Fruit fly (Drosophila melanogaster): ENCODE measurements around the gene CG6415.

Gene CG6415

dm6 chr2L:10735923-10736322 is 32.5 kb downstream of the CG6415 start, which contains the start of gene Nup107:
Nup107 (minus strand) TSS chr2L:10736071.
- TF ChIP-seq cic (GFP tag; optimal IDR thresholded peaks at IDR 0.05) = no peak
- TF ChIP-seq CG33017 (tag; optimal IDR thresholded peaks at IDR 0.05) = no peak
- no peak for TF ChIP-seq CG5204 (GFP tag; optimal IDR thresholded peaks at IDR 0.05)
- no peak for TF ChIP-seq Crg-1 (GFP tag; optimal IDR thresholded peaks at IDR 0.05)
- TF ChIP-seq kay (GFP tag; ENCODE audit: borderline replicate concordance) = no peak
- no peak for TF ChIP-seq toe (GFP tag; optimal IDR thresholded peaks at IDR 0.05)
- no peak for TF ChIP-seq Hr96 (GFP tag; optimal IDR thresholded peaks at IDR 0.05)
- TF ChIP-seq bab1 (GFP tag; optimal IDR thresholded peaks at IDR 0.05) = no peak
- TF ChIP-seq CG7101 (tag; optimal IDR thresholded peaks at IDR 0.05) = no peak
- no peak for TF ChIP-seq CG14711 (tag; optimal IDR thresholded peaks at IDR 0.05)
- no peak for TF ChIP-seq CG1620 (GFP tag; optimal IDR thresholded peaks at IDR 0.05)
- no peak for TF ChIP-seq Clk (GFP tag; optimal IDR thresholded peaks at IDR 0.05)
- TF ChIP-seq Mnt (GFP tag; optimal IDR thresholded peaks at IDR 0.05) = no peak
- TF ChIP-seq cnc (optimal IDR thresholded peaks at IDR 0.05) = no peak
- no peak for TF ChIP-seq tj (GFP tag; optimal IDR thresholded peaks at IDR 0.05)
- TF ChIP-seq pad (GFP tag; optimal IDR thresholded peaks at IDR 0.05) = no peak
- TF ChIP-seq CG11617 (GFP tag; optimal IDR thresholded peaks at IDR 0.05) = no peak

DNA sequence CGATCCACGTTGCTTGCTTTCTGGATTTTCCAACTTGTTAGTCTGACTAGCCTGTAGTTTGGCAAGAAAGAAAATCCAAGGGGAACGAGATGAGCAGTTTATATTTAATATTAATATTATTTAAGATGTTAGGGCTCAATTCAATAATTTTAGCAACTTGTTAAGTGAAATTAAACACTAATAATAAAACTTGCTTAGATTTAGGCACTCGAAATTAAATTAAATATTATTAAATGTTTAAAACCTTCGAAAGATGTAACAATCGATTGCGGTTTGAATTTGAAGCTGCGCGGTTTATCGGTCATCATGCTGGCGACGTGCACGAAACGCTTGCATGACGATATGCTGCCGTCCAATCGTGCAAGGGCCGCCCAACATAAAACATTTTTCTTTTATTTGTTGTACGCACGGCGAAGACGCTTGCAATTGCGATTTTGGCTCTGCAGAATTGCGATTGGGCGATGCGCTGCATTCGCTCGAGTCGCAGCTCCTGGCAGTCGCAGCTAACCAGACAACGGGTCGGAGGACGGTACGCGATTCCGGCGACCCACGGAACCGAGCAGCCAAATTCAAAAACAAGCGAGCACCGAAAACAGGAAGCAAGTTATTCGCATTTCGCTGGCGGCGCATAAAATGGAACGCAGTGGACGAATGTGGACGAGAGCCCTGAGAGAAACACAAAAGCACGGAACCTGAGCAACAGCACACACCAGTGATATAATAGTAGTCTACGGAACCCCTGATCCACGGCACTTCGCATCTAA is 33.8 kb downstream of the CG6415 start, which contains the start of the genes Vha16-5 and CG12299:
TSS of gene Vha16-5 (minus strand) at position 51 of the 764 bp plus-strand sequence.
TSS of gene CG12299 (plus strand) at position 353 of the 764 bp plus-strand sequence.
- TF ChIP-seq Mnt (GFP tag; optimal IDR thresholded peaks at IDR 0.05) (peak; percentile 59), CG7101 (tag; optimal IDR thresholded peaks at IDR 0.05) (peak; percentile 33), pad (GFP tag; optimal IDR thresholded peaks at IDR 0.05) (peak; percentile 31), CG11617 (GFP tag; optimal IDR thresholded peaks at IDR 0.05) (peak; percentile 78), ovo (GFP tag; optimal IDR thresholded peaks at IDR 0.05) (no peak), CG14711 (tag; optimal IDR thresholded peaks at IDR 0.05) (peak; percentile 38), CG33017 (tag; optimal IDR thresholded peaks at IDR 0.05) (no peak), cnc (optimal IDR thresholded peaks at IDR 0.05) (no peak), CG1620 (GFP tag; optimal IDR thresholded peaks at IDR 0.05) (peak; percentile 75), tj (GFP tag; optimal IDR thresholded peaks at IDR 0.05) (peak; percentile 75), Crg-1 (GFP tag; optimal IDR thresholded peaks at IDR 0.05) (peak; percentile 30), toe (GFP tag; optimal IDR thresholded peaks at IDR 0.05) (peak; percentile 65), bab1 (GFP tag; optimal IDR thresholded peaks at IDR 0.05) (peak; percentile 97), CG7045 (GFP tag; optimal IDR thresholded peaks at IDR 0.05) (peak; percentile 10), CG12768 (GFP tag; optimal IDR thresholded peaks at IDR 0.05) (peak; percentile 0), kay (GFP tag; ENCODE audit: borderline replicate concordance) (no peak), Clk (GFP tag; optimal IDR thresholded peaks at IDR 0.05) (no peak), CG5204 (GFP tag; optimal IDR thresholded peaks at IDR 0.05) (peak; percentile 58), Hr96 (GFP tag; optimal IDR thresholded peaks at IDR 0.05) (peak; percentile 58), cic (GFP tag; optimal IDR thresholded peaks at IDR 0.05) (no peak)

- TF ChIP-seq Crg-1 (GFP tag; optimal IDR thresholded peaks at IDR 0.05) (no peak), CG33017 (tag; optimal IDR thresholded peaks at IDR 0.05) (no peak), Mnt (GFP tag; optimal IDR thresholded peaks at IDR 0.05) (no peak), bab1 (GFP tag; optimal IDR thresholded peaks at IDR 0.05) (peak; percentile 36)
These were observed 40.3 kb downstream of the CG6415 start, which contains the start of gene CG6729 for dm6 chr2L:10743714-10744113. CG6729 (minus strand) TSS chr2L:10743935.

DNA sequence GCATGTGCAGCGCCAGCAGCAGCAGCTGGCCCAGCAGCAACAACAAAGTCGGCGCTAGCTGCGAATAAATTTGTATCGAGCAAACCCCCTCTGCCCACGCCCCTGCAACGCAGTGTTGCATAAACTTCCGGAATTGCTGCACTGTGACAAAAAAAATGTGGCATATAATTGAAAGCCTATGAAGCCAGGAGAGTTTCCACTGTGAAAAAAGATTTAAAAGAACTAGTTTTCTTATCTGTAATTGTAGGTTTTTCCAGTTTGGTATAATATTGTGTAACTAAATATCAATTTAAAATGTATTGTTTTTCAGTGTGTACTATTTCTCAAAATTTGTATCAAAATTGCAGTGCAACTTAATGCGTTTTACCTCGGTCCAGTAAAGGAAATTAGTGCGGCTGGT is 44.8 kb downstream of the CG6415 start:
- no peak for TF ChIP-seq Crg-1 (GFP tag; optimal IDR thresholded peaks at IDR 0.05)
- TF ChIP-seq Hr96 (GFP tag; optimal IDR thresholded peaks at IDR 0.05) = no peak
- TF ChIP-seq CG1620 (GFP tag; optimal IDR thresholded peaks at IDR 0.05) = no peak
- TF ChIP-seq bab1 (GFP tag; optimal IDR thresholded peaks at IDR 0.05) = no peak
- TF ChIP-seq CG33017 (tag; optimal IDR thresholded peaks at IDR 0.05) = no peak
- TF ChIP-seq toe (GFP tag; optimal IDR thresholded peaks at IDR 0.05) = no peak
- no peak for TF ChIP-seq Clk (GFP tag; optimal IDR thresholded peaks at IDR 0.05)
- no peak for TF ChIP-seq CG12768 (GFP tag; optimal IDR thresholded peaks at IDR 0.05)
- no peak for TF ChIP-seq CG7101 (tag; optimal IDR thresholded peaks at IDR 0.05)
- no peak for TF ChIP-seq cic (GFP tag; optimal IDR thresholded peaks at IDR 0.05)
- TF ChIP-seq CG7045 (GFP tag; optimal IDR thresholded peaks at IDR 0.05) = no peak
- no peak for TF ChIP-seq CG11617 (GFP tag; optimal IDR thresholded peaks at IDR 0.05)
- no peak for TF ChIP-seq kay (GFP tag; ENCODE audit: borderline replicate concordance)

DNA sequence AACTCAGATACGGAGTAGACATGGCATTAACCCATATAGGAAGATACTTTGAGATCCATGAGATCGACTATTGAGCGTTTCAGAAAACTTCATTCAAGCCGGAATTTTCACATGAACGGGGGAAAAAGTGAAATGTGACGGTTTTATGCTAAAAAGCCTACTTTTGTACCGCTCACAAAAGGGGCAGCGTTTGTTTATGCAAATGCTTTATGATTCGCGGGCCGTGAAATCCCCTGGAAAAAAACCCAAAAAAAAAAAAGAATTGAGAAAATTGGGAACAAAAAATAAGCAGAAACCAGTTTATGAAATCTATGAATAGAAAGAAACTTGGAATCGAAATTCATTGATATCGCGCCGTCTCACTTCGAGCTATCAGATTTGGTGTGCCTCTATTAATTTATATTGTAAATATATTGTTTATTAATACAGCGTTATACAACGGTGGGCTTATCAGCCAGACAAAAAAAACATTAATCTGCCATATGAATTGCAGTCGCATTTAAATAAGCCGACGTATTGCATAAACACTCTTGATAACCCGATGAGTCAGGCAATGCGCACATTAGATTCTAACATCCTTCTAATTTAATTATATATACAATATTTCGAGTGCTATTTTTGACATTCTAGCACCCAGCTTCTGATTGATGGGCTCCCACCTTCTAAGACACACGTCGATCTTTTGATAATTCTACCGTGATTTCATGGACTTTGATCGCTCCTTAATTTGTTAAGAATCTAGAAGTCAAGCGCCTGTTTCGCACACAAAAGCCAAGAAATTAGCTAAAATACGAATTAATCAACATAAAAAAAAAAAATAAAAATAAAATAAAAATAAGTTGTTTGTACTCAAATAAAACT is 46.4 kb downstream of the CG6415 start:
- TF ChIP-seq CG7101 (tag; optimal IDR thresholded peaks at IDR 0.05) = no peak
- no peak for TF ChIP-seq Clk (GFP tag; optimal IDR thresholded peaks at IDR 0.05)
- peak; percentile 79 for TF ChIP-seq kay (GFP tag; ENCODE audit: borderline replicate concordance)
- peak; percentile 16 for TF ChIP-seq cic (GFP tag; optimal IDR thresholded peaks at IDR 0.05)
- no peak for TF ChIP-seq tj (GFP tag; optimal IDR thresholded peaks at IDR 0.05)
- no peak for TF ChIP-seq CG7045 (GFP tag; optimal IDR thresholded peaks at IDR 0.05)
- no peak for TF ChIP-seq CG5204 (GFP tag; optimal IDR thresholded peaks at IDR 0.05)

All from whole organism, adult.